Worm (Caenorhabditis elegans): ENCODE data around the gene str-124.

ce11 chrX:12790036-12790435, 2.3 kb downstream of the str-124 start, which contains the start of gene str-123:
- TF ChIP-seq ceh-30 (tag; optimal IDR thresholded peaks at IDR 0.05) (no peak), lim-6 (tag; optimal IDR thresholded peaks at IDR 0.05) (no peak), ttx-3 (tag; optimal IDR thresholded peaks at IDR 0.05) (no peak), ama-1 (optimal IDR thresholded peaks at IDR 0.05) (no peak)
